Worm (Caenorhabditis elegans): ENCODE measurements around the gene Y40H4A.2.

Gene Y40H4A.2

ce11 chrV:14620311-14620710 lies 35.1 kb upstream of the Y40H4A.2 start:
- TF ChIP-seq hlh-6 (tag; optimal IDR thresholded peaks at IDR 0.05): no peak
- no peak for TF ChIP-seq ceh-2 (tag; optimal IDR thresholded peaks at IDR 0.05)
- TF ChIP-seq unc-42 (tag; optimal IDR thresholded peaks at IDR 0.05): peak; percentile 74

DNA sequence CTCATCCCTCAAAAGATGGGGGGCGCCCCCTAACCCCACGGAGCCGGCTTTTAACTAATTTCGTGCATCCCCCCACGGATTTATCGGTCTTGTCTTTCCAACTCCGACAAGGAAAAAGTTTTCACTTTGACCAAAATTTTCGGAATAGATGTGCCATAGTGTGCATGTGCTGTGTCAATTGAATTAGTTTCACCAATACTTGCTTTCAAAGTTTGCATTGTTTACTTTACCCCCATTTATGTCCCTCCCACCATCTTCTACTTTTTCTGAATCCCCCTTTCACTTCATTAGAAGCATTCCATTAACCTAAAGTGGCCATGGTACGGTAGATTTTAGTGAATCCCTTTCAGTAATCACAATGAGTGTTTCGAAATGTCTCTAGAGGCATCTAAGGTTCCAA lies 32.5 kb upstream of the Y40H4A.2 start:
- TF ChIP-seq ceh-31 (tag; optimal IDR thresholded peaks at IDR 0.05) (peak; percentile 86), ceh-2 (tag; optimal IDR thresholded peaks at IDR 0.05) (no peak), ceh-45 (GFP tag; IDR thresholded peaks at IDR 0.05) (no peak), nfya-1 (tag; optimal IDR thresholded peaks at IDR 0.05) (no peak), K09A11.1 (tag; optimal IDR thresholded peaks at IDR 0.05; ENCODE audit: insufficient read depth) (no peak), hlh-8 (tag; optimal IDR thresholded peaks at IDR 0.05) (no peak), ttx-3 (tag; optimal IDR thresholded peaks at IDR 0.05) (no peak), ztf-16 (tag; optimal IDR thresholded peaks at IDR 0.05) (no peak), hlh-13 (GFP tag; optimal IDR thresholded peaks at IDR 0.05) (no peak), ceh-34 (tag; optimal IDR thresholded peaks at IDR 0.05) (no peak), unc-42 (tag; optimal IDR thresholded peaks at IDR 0.05) (peak; percentile 87), gmeb-2 (tag; optimal IDR thresholded peaks at IDR 0.05) (no peak), ahr-1 (tag; optimal IDR thresholded peaks at IDR 0.05) (no peak)

- TF ChIP-seq gmeb-2 (tag; optimal IDR thresholded peaks at IDR 0.05) (no peak), ceh-18 (tag; optimal IDR thresholded peaks at IDR 0.05) (no peak), ceh-24 (tag; optimal IDR thresholded peaks at IDR 0.05) (no peak), elt-4 (tag; optimal IDR thresholded peaks at IDR 0.05) (no peak), ama-1 (optimal IDR thresholded peaks at IDR 0.05) (no peak), eyg-1 (tag; optimal IDR thresholded peaks at IDR 0.05) (no peak), ahr-1 (tag; optimal IDR thresholded peaks at IDR 0.05) (no peak), C38D4.7 (GFP tag; optimal IDR thresholded peaks at IDR 0.05) (no peak), fax-1 (tag; optimal IDR thresholded peaks at IDR 0.05) (no peak), fkh-10 (GFP tag; optimal IDR thresholded peaks at IDR 0.05) (no peak), K09A11.1 (tag; optimal IDR thresholded peaks at IDR 0.05; ENCODE audit: insufficient read depth) (no peak), ceh-45 (GFP tag; IDR thresholded peaks at IDR 0.05) (no peak), unc-86 (tag; optimal IDR thresholded peaks at IDR 0.05) (no peak)
Observed at ce11 chrV:14615671-14616070, 30.4 kb upstream of the Y40H4A.2 start.

- TF ChIP-seq unc-3 (GFP tag; conservative IDR thresholded peaks at IDR 0.05) (no peak), unc-3 (tag; optimal IDR thresholded peaks at IDR 0.05) (no peak), rnt-1 (tag; optimal IDR thresholded peaks at IDR 0.05) (no peak), nfya-1 (tag; optimal IDR thresholded peaks at IDR 0.05) (peak; percentile 87)
Observed at ce11 chrV:14614454-14614853, 29.2 kb upstream of the Y40H4A.2 start.

ce11 chrV:14612168-14612567 lies 26.9 kb upstream of the Y40H4A.2 start, which contains the start of the genes R11H6.5 and ccnk-1:
R11H6.5 (minus strand) TSS chrV:14612222.
ccnk-1 (plus strand) TSS chrV:14612548.
- TF ChIP-seq sdc-2 (tag; optimal IDR thresholded peaks at IDR 0.05) (no peak), tbx-2 (tag; optimal IDR thresholded peaks at IDR 0.05) (peak; percentile 17), nfya-1 (tag; optimal IDR thresholded peaks at IDR 0.05) (peak; percentile 71)

- no peak for TF ChIP-seq ceh-22 (tag; optimal IDR thresholded peaks at IDR 0.05)
- no peak for TF ChIP-seq tbx-7 (tag; optimal IDR thresholded peaks at IDR 0.05)
- TF ChIP-seq syd-9 (tag; optimal IDR thresholded peaks at IDR 0.05): no peak
- no peak for TF ChIP-seq eyg-1 (tag; optimal IDR thresholded peaks at IDR 0.05)
- TF ChIP-seq npax-4 (tag; optimal IDR thresholded peaks at IDR 0.05): no peak
- TF ChIP-seq hlh-15 (tag; optimal IDR thresholded peaks at IDR 0.05): no peak
- no peak for TF ChIP-seq hlh-13 (GFP tag; optimal IDR thresholded peaks at IDR 0.05)
Observed at ce11 chrV:14610781-14611180, 25.5 kb upstream of the Y40H4A.2 start.

Measured in whole organism, late embryonic.